Worm (Caenorhabditis elegans): Measurements from ENCODE around the gene Y75B8A.23.

DNA sequence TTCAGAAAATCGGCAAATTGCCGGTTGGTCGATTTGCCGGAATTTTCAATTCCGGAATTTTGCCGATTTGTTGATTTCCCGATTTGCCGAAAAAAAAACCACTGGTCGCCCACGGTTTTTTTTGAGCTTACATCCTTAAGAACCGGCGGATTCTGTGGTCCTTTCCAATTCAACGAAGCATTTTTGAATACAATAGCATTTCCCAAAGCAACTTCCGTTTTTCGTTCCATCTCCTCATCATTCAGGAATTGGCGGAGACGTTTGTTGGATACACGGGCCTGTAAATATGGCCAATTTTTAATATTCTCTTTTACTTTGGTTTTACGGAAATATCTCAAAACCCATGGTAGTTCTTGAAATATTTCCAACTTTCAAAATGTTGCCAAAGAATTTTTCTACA lies 42.0 kb downstream of the Y75B8A.23 start:
- no peak for TF ChIP-seq alr-1 (tag; optimal IDR thresholded peaks at IDR 0.05; ENCODE audit: borderline replicate concordance)
- TF ChIP-seq ama-1 (optimal IDR thresholded peaks at IDR 0.05): no peak
